Fruit fly (Drosophila melanogaster) whole organism, embryonic: ENCODE measurements around the gene ATPsynB.

Experiments used
- Antp ChIP-seq: fragments of 200-800 bp; sonication (Bioruptor generic); optimal IDR thresholded peaks from 3 replicates; lab custom pipeline; 2016; ENCODE audit warnings: missing biosample characterization, missing genetic modification characterization
- B-H1 ChIP-seq: fragments of 200-800 bp; sonication (Bioruptor generic); IDR thresholded peaks from 3 replicates; pipeline ENCODE4 v1.3.6; 2022; ENCODE audit warnings: missing biosample characterization, missing genetic modification characterization
- B-H2 ChIP-seq: fragments of 200-800 bp; sonication (Bioruptor generic); optimal IDR thresholded peaks from 2 replicates; lab custom pipeline; 2018; ENCODE audit warnings: missing biosample characterization, mild to moderate bottlenecking, missing genetic modification characterization
- CG12769 ChIP-seq: fragments of 200-800 bp; sonication (Bioruptor generic); optimal IDR thresholded peaks from 2 replicates; lab custom pipeline; 2019; ENCODE audit warnings: missing biosample characterization, mild to moderate bottlenecking, missing genetic modification characterization, moderate library complexity
- CG14014 ChIP-seq: fragments of 200-800 bp; sonication (Bioruptor generic); IDR thresholded peaks from 2 replicates; pipeline ENCODE4 v1.3.6; 2022; ENCODE audit warnings: missing biosample characterization, missing genetic modification characterization
- CG1602 ChIP-seq: fragments of 200-800 bp; sonication (Bioruptor generic); optimal IDR thresholded peaks from 3 replicates; lab custom pipeline; 2016; ENCODE audit warnings: missing biosample characterization, missing genetic modification characterization
- CG18599 ChIP-seq: fragments of 200-800 bp; sonication (Bioruptor generic); optimal IDR thresholded peaks from 3 replicates; lab custom pipeline; 2017; ENCODE audit warnings: missing biosample characterization, missing genetic modification characterization, mild to moderate bottlenecking, moderate library complexity, missing genetic modification reagents
- CG2120 ChIP-seq: fragments of 200-800 bp; sonication (Bioruptor generic); optimal IDR thresholded peaks from 3 replicates; lab custom pipeline; 2016; ENCODE audit warnings: missing biosample characterization, missing genetic modification characterization
- CG2202 ChIP-seq: fragments of 200-800 bp; sonication (Bioruptor generic); optimal IDR thresholded peaks from 2 replicates; lab custom pipeline; 2018; ENCODE audit warnings: missing biosample characterization, mild to moderate bottlenecking, missing genetic modification characterization
- CG2678 ChIP-seq: fragments of 200-800 bp; sonication (Bioruptor generic); optimal IDR thresholded peaks from 3 replicates; lab custom pipeline; 2019; ENCODE audit warnings: missing biosample characterization, mild to moderate bottlenecking, missing genetic modification characterization, moderate library complexity
- CG2712 ChIP-seq: fragments of 200-800 bp; optimal IDR thresholded peaks from 3 replicates; lab custom pipeline; 2019; ENCODE audit warnings: missing biosample characterization, mild to moderate bottlenecking, missing genetic modification characterization, moderate library complexity
- CG33213 ChIP-seq: fragments of 200-800 bp; sonication (Bioruptor generic); optimal IDR thresholded peaks from 3 replicates; lab custom pipeline; 2016; ENCODE audit warnings: missing biosample characterization, missing genetic modification characterization
- CG33557 ChIP-seq: fragments of 200-800 bp; sonication (Bioruptor generic); optimal IDR thresholded peaks from 2 replicates; lab custom pipeline; 2019; ENCODE audit warnings: missing biosample characterization, mild to moderate bottlenecking, missing genetic modification characterization, moderate library complexity
- CG4730 ChIP-seq: fragments of 200-800 bp; sonication (Bioruptor generic); IDR thresholded peaks from 2 replicates; pipeline ENCODE4 v1.3.6; 2022; ENCODE audit warnings: missing biosample characterization, missing genetic modification characterization
- CG6654 ChIP-seq: fragments of 200-800 bp; sonication (Bioruptor generic); optimal IDR thresholded peaks from 2 replicates; lab custom pipeline; 2017; ENCODE audit warnings: missing biosample characterization, mild to moderate bottlenecking, missing genetic modification characterization
- CG7786 ChIP-seq: fragments of 200-800 bp; sonication (Bioruptor generic); optimal IDR thresholded peaks from 2 replicates; lab custom pipeline; 2016; ENCODE audit warnings: missing biosample characterization, missing genetic modification characterization
- CG8281 ChIP-seq: fragments of 200-800 bp; sonication (Bioruptor generic); optimal IDR thresholded peaks from 2 replicates; lab custom pipeline; 2018; ENCODE audit warnings: missing biosample characterization, mild to moderate bottlenecking, missing genetic modification characterization, moderate library complexity
- CG8924 ChIP-seq: fragments of 200-800 bp; optimal IDR thresholded peaks from 3 replicates; lab custom pipeline; 2019; ENCODE audit warnings: missing biosample characterization, mild to moderate bottlenecking, missing genetic modification characterization, moderate library complexity
- Fer2 ChIP-seq: fragments of 200-800 bp; sonication (Bioruptor generic); optimal IDR thresholded peaks from 2 replicates; lab custom pipeline; 2018; ENCODE audit warnings: missing biosample characterization, mild to moderate bottlenecking, missing genetic modification characterization, moderate library complexity
- H2.0 ChIP-seq: fragments of 200-800 bp; sonication (Bioruptor generic); IDR thresholded peaks from 2 replicates; pipeline ENCODE4 v1.3.6; 2022; ENCODE audit warnings: missing biosample characterization, missing genetic modification characterization
- Max ChIP-seq: fragments of 200-800 bp; sonication (Bioruptor generic); optimal IDR thresholded peaks from 2 replicates; lab custom pipeline; 2016; ENCODE audit warnings: missing biosample characterization, mild to moderate bottlenecking, missing genetic modification characterization
- Mrtf ChIP-seq: fragments of 200-800 bp; sonication (Bioruptor generic); IDR thresholded peaks from 3 replicates; pipeline ENCODE4 v1.3.6; 2022; ENCODE audit warnings: missing biosample characterization, missing genetic modification characterization
- NK7.1 ChIP-seq: fragments of 200-800 bp; sonication (Bioruptor generic); optimal IDR thresholded peaks from 3 replicates; lab custom pipeline; 2016; ENCODE audit warnings: missing biosample characterization, missing genetic modification characterization
- Neu2 ChIP-seq: fragments of 200-800 bp; sonication (Bioruptor generic); optimal IDR thresholded peaks from 3 replicates; lab custom pipeline; 2016; ENCODE audit warnings: missing biosample characterization, missing genetic modification characterization, borderline replicate concordance
- Nf-YB ChIP-seq: fragments of 200-800 bp; sonication (Bioruptor generic); optimal IDR thresholded peaks from 3 replicates; lab custom pipeline; 2019; ENCODE audit warnings: missing biosample characterization, mild to moderate bottlenecking, missing genetic modification characterization, moderate library complexity
- Opbp ChIP-seq: fragments of 200-800 bp; sonication (Bioruptor generic); IDR thresholded peaks from 3 replicates; pipeline ENCODE4 v1.3.6; 2022; ENCODE audit warnings: missing biosample characterization, missing genetic modification characterization; ENCODE audit not compliant: partially characterized antibody
- TFAM ChIP-seq: fragments of 200-800 bp; sonication (Bioruptor generic); optimal IDR thresholded peaks from 2 replicates; lab custom pipeline; 2017; ENCODE audit warnings: missing biosample characterization, missing genetic modification characterization, inconsistent platforms
- aop ChIP-seq: fragments of 200-800 bp; sonication (Bioruptor generic); IDR thresholded peaks from 2 replicates; pipeline ENCODE4 v1.3.6; 2022; ENCODE audit warnings: missing biosample characterization, missing genetic modification characterization
- az2 ChIP-seq: fragments of 200-800 bp; sonication (Bioruptor generic); optimal IDR thresholded peaks from 3 replicates; lab custom pipeline; 2016; ENCODE audit warnings: missing biosample characterization, missing genetic modification characterization
- bcd ChIP-seq: fragments of 200-800 bp; sonication (Bioruptor generic); optimal IDR thresholded peaks from 2 replicates; lab custom pipeline; 2017; ENCODE audit warnings: missing biosample characterization, mild to moderate bottlenecking, missing genetic modification characterization
- cad ChIP-seq: fragments of >200 bp; optimal IDR thresholded peaks from 2 replicates; lab custom pipeline; 2017; ENCODE audit warnings: missing biosample characterization, missing genetic modification characterization
- cato ChIP-seq: fragments of 200-800 bp; sonication (Bioruptor generic); optimal IDR thresholded peaks from 2 replicates; lab custom pipeline; 2016; ENCODE audit warnings: missing biosample characterization, missing genetic modification characterization, borderline replicate concordance
- danr ChIP-seq: fragments of 200-800 bp; sonication (Bioruptor generic); IDR thresholded peaks from 2 replicates; pipeline ENCODE4 v1.3.6; 2022; ENCODE audit warnings: missing biosample characterization, missing genetic modification characterization
- dm ChIP-seq: fragments of 200-800 bp; sonication (Bioruptor generic); optimal IDR thresholded peaks from 3 replicates; lab custom pipeline; 2016; ENCODE audit warnings: missing biosample characterization, missing genetic modification characterization
- dmrt11E ChIP-seq: fragments of 200-800 bp; sonication (Bioruptor generic); optimal IDR thresholded peaks from 3 replicates; lab custom pipeline; 2018; ENCODE audit warnings: missing biosample characterization, mild to moderate bottlenecking, missing genetic modification characterization, moderate library complexity
- dmrt99B ChIP-seq: fragments of 200-800 bp; sonication (Bioruptor generic); optimal IDR thresholded peaks from 2 replicates; lab custom pipeline; 2018; ENCODE audit warnings: missing biosample characterization, mild to moderate bottlenecking, missing genetic modification characterization, moderate library complexity
- gce ChIP-seq: fragments of 200-800 bp; sonication (Bioruptor generic); IDR thresholded peaks from 3 replicates; pipeline ENCODE4 v1.3.6; 2022; ENCODE audit warnings: missing biosample characterization, missing genetic modification characterization
- gcm ChIP-seq: fragments of 200-800 bp; sonication (Bioruptor generic); optimal IDR thresholded peaks from 2 replicates; lab custom pipeline; 2019; ENCODE audit warnings: missing biosample characterization, mild to moderate bottlenecking, missing genetic modification characterization, moderate library complexity
- gfzf ChIP-seq: fragments of 200-800 bp; sonication (Bioruptor generic); optimal IDR thresholded peaks from 2 replicates; lab custom pipeline; 2016; ENCODE audit warnings: missing biosample characterization, mild to moderate bottlenecking, missing genetic modification characterization, moderate library complexity
- gt ChIP-seq: fragments of 200-800 bp; sonication (Bioruptor generic); IDR thresholded peaks from 2 replicates; pipeline ENCODE4 v1.3.6; 2022; ENCODE audit warnings: missing biosample characterization, missing genetic modification characterization
- jigr1 ChIP-seq: fragments of 200-800 bp; sonication (Bioruptor generic); IDR thresholded peaks from 3 replicates; pipeline ENCODE4 v1.3.6; 2022; ENCODE audit warnings: missing biosample characterization, missing genetic modification characterization
- kay ChIP-seq: fragments of 200-800 bp; sonication (Bioruptor generic); optimal IDR thresholded peaks from 2 replicates; lab custom pipeline; 2016; ENCODE audit warnings: missing biosample characterization, missing genetic modification characterization
- kni ChIP-seq: fragments of 200-800 bp; sonication (Bioruptor generic); optimal IDR thresholded peaks from 3 replicates; lab custom pipeline; 2017; ENCODE audit warnings: mild to moderate bottlenecking, missing biosample characterization, missing genetic modification reagents, missing genetic modification characterization
- maf-S ChIP-seq: fragments of 200-800 bp; sonication (Bioruptor generic); optimal IDR thresholded peaks from 2 replicates; lab custom pipeline; 2016; ENCODE audit warnings: missing biosample characterization, missing genetic modification characterization
- mirr ChIP-seq: fragments of 200-800 bp; sonication (Bioruptor generic); optimal IDR thresholded peaks from 3 replicates; lab custom pipeline; 2018; ENCODE audit warnings: missing biosample characterization, mild to moderate bottlenecking, missing genetic modification characterization
- sim ChIP-seq: fragments of 200-800 bp; sonication (Bioruptor generic); IDR thresholded peaks from 2 replicates; pipeline ENCODE4 v1.3.6; 2022; ENCODE audit warnings: missing biosample characterization, missing genetic modification characterization
- slou ChIP-seq: fragments of 200-800 bp; sonication (Bioruptor generic); optimal IDR thresholded peaks from 3 replicates; lab custom pipeline; 2016; ENCODE audit warnings: missing biosample characterization, missing genetic modification characterization
- sr ChIP-seq: fragments of 200-800 bp; sonication (Bioruptor generic); IDR thresholded peaks from 3 replicates; pipeline ENCODE4 v1.3.6; 2022; ENCODE audit warnings: missing biosample characterization, missing genetic modification characterization
- ssp ChIP-seq: fragments of 200-800 bp; sonication (Bioruptor generic); IDR thresholded peaks from 2 replicates; pipeline ENCODE4 v1.3.6; 2022; ENCODE audit warnings: missing biosample characterization, missing genetic modification characterization
- vvl ChIP-seq: fragments of 200-800 bp; sonication (Bioruptor generic); IDR thresholded peaks from 2 replicates; pipeline ENCODE4 v1.3.6; 2022; ENCODE audit warnings: missing biosample characterization, missing genetic modification characterization
- wek ChIP-seq: fragments of 200-800 bp; sonication (Bioruptor generic); optimal IDR thresholded peaks from 3 replicates; lab custom pipeline; 2018; ENCODE audit warnings: missing biosample characterization, mild to moderate bottlenecking, missing genetic modification characterization, moderate library complexity

Gene ATPsynB

dm6 chr3L:9723108-9723507 is 6.7 kb upstream of the ATPsynB start, which contains the start of the genes nbs and defl (continued):
- TF ChIP-seq vvl (GFP tag; lab: Robert Waterston, UW) (peak; percentile 77), mirr (GFP tag; lab: Kevin White, UChicago) (peak; percentile 27), CG2678 (peak; percentile 79), TFAM (GFP tag; lab: Kevin White, UChicago) (no peak), dmrt11E (tag; lab: Kevin White, UChicago) (peak; percentile 53), dm (GFP tag; lab: Kevin White, UChicago) (peak; percentile 19), Antp (GFP tag; lab: Kevin White, UChicago) (peak; percentile 48), CG1602 (GFP tag; lab: Kevin White, UChicago) (peak; percentile 70), aop (GFP tag; lab: Robert Waterston, UW) (no peak), az2 (GFP tag; lab: Kevin White, UChicago) (peak; percentile 64), CG7786 (GFP tag; lab: Kevin White, UChicago) (peak; percentile 61), CG8924 (tag; lab: Kevin White, UChicago) (peak; percentile 59), B-H1 (peak; percentile 75; the same call in 2 of the 3 replicates), CG2120 (GFP tag; lab: Kevin White, UChicago) (peak; percentile 85), gce (no peak), CG33213 (GFP tag; lab: Kevin White, UChicago) (no peak), cato (peak; percentile 47), H2.0 (GFP tag; lab: Robert Waterston, UW) (peak; percentile 51; the same call in 1 of the 2 replicates), CG33557 (GFP tag; lab: Kevin White, UChicago) (peak; percentile 16), sr (GFP tag; lab: Robert Waterston, UW) (no peak), cad (GFP tag; lab: Kevin White, UChicago) (no peak), gcm (GFP tag; lab: Kevin White, UChicago) (no peak), Neu2 (GFP tag; lab: Kevin White, UChicago) (no peak), CG18599 (GFP tag; lab: Kevin White, UChicago) (no peak), wek (GFP tag; lab: Kevin White, UChicago) (no peak), B-H2 (peak; percentile 60), Nf-YB (no peak), Mrtf (GFP tag; lab: Robert Waterston, UW) (0 out of 3 replicates have a peak, but pooled peaks have one; percentile 49), kni (GFP tag; lab: Kevin White, UChicago) (no peak), Opbp (GFP tag; lab: Robert Waterston, UW) (peak; percentile 42; the same call in 1 of the 3 replicates), gfzf (GFP tag; lab: Kevin White, UChicago) (peak; percentile 63), Max (GFP tag; lab: Kevin White, UChicago) (peak; percentile 60), slou (peak; percentile 67), CG14014 (peak; percentile 72), jigr1 (GFP tag; lab: Robert Waterston, UW) (no peak), gt (GFP tag; lab: Robert Waterston, UW) (no peak), CG8281 (tag; lab: Kevin White, UChicago) (no peak), kay (GFP tag; lab: Kevin White, UChicago) (peak; percentile 35), Fer2 (tag; lab: Kevin White, UChicago) (peak; percentile 55), dmrt99B (tag; lab: Kevin White, UChicago) (no peak), CG2712 (peak; percentile 85), CG12769 (tag; lab: Kevin White, UChicago) (no peak), bcd (GFP tag; lab: Kevin White, UChicago) (peak; percentile 65), CG4730 (peak; percentile 55), sim (no peak), ssp (GFP tag; lab: Robert Waterston, UW) (peak; percentile 70), danr (GFP tag; lab: Robert Waterston, UW) (peak; percentile 44; the same call in 1 of the 2 replicates), NK7.1 (no peak), CG2202 (tag; lab: Kevin White, UChicago) (no peak), CG6654 (GFP tag; lab: Kevin White, UChicago) (no peak), maf-S (peak; percentile 32)
